Worm (Caenorhabditis elegans): ENCODE data around the gene spe-36.

Gene spe-36

DNA sequence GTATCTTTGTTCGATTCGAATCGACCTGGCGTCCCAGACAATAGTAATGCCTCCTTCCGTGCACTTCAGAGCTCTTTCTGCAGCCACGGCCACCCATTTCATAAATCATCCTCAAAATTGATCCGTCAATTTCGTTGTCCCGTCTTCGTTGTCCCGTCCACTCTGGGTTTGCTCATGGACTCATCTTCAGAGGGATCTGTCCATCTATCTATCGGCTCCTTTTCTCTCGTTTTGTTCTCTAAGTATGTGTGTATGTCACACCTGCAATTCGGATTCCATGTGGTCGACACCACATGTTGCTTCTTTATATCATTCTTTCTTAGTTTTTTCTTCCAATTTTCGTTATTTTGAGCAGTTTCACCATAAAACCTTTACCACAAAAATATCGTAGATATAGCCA is 19.5 kb downstream of the spe-36 start:
- TF ChIP-seq F13C5.2 (tag; optimal IDR thresholded peaks at IDR 0.05) (no peak), aly-1 (tag; optimal IDR thresholded peaks at IDR 0.05) (no peak), flt-1 (GFP tag; IDR thresholded peaks at IDR 0.05) (no peak), scrt-1 (GFP tag; IDR thresholded peaks at IDR 0.05) (no peak), sea-1 (GFP tag; conservative IDR thresholded peaks at IDR 0.05) (no peak)

DNA sequence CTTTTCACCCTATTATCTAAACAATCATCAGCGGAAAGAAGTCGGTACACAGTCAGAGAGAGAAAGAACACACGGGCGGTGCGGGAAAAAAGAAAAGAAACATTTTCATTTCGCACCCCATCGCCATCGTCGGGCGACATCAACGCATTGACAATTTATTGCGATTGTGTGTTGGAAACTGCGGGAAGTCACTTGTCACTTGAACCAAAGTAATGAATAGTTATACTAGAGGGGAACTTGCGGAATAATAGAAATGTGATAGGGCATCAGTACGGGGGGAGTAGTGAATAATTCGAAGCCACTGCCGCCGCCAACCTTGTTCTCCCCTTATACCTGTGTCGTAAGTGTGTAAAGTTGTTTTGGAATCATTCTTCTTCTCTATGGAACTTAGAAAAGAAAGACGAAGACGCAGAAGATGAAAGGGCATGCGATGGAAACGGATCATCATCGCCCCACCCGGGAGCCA is 20.7 kb downstream of the spe-36 start:
- TF ChIP-seq ceh-13 (GFP tag; optimal IDR thresholded peaks at IDR 0.05) (no peak), F13C5.2 (tag; optimal IDR thresholded peaks at IDR 0.05) (no peak), tbx-37 (GFP tag; conservative IDR thresholded peaks at IDR 0.05) (no peak), sea-1 (GFP tag; conservative IDR thresholded peaks at IDR 0.05) (no peak), hmg-4 (GFP tag; optimal IDR thresholded peaks at IDR 0.05) (no peak), hnd-1 (tag; optimal IDR thresholded peaks at IDR 0.05) (no peak), flt-1 (GFP tag; IDR thresholded peaks at IDR 0.05) (no peak), pes-1 (GFP tag; IDR thresholded peaks at IDR 0.05) (no peak), aly-1 (tag; optimal IDR thresholded peaks at IDR 0.05) (no peak), hmbx-1 (tag; optimal IDR thresholded peaks at IDR 0.05) (no peak), B0310.2 (tag; optimal IDR thresholded peaks at IDR 0.05) (no peak), tbx-11 (GFP tag; IDR thresholded peaks at IDR 0.05) (no peak), scrt-1 (GFP tag; IDR thresholded peaks at IDR 0.05) (no peak), ceh-36 (tag; optimal IDR thresholded peaks at IDR 0.05) (no peak), tra-4 (tag; optimal IDR thresholded peaks at IDR 0.05) (no peak), ama-1 (optimal IDR thresholded peaks at IDR 0.05) (no peak), ets-7 (tag; optimal IDR thresholded peaks at IDR 0.05) (no peak)

DNA sequence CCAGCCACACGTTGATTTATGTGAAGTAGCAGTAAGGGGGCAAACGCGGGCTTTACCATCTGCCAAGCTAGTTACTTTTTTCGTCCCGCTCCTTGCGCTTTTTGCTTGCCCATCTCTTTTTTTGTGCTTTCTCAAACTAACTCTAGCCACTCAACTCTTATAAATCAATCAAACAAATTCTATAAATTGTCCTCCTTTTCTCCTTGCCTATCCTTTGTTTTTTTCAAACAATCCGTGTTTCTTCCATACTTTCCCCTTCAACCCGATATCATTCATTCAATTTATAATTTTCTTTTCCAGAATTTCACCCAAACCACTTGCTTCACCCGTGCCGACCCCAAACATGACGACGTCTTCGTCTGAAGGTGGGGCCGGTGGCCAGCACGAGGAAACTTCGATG is 21.9 kb downstream of the spe-36 start, which contains the start of gene srgp-1:
Gene srgp-1, plus strand, starts transcription at position 301 of the 400 bp plus-strand sequence.
- TF ChIP-seq hnd-1 (tag; optimal IDR thresholded peaks at IDR 0.05), result no peak

DNA sequence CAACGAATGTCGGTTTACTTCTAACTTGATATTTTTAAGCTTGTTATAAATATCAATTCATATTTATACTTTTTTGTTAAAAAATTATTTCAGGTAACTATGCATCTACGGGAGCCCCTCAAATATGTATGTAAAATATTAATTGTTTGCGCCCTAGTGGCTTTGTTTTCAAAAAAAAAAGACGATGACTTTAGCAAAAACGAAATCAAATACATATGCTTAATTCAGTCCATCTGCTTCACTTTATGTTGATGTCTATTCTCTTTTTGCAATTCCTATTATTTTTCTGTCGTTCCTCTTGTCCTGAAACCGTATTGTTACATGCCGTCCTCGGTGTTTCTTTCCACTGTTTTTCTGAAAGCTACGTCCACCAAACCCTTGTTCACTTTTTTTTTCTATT is 22.3 kb downstream of the spe-36 start:
- TF ChIP-seq sea-1 (GFP tag; conservative IDR thresholded peaks at IDR 0.05) (no peak), ceh-13 (GFP tag; optimal IDR thresholded peaks at IDR 0.05) (no peak), F13C5.2 (tag; optimal IDR thresholded peaks at IDR 0.05) (no peak)

- TF ChIP-seq ceh-13 (GFP tag; optimal IDR thresholded peaks at IDR 0.05), result no peak
- TF ChIP-seq F13C5.2 (tag; optimal IDR thresholded peaks at IDR 0.05), result no peak
- TF ChIP-seq B0310.2 (tag; optimal IDR thresholded peaks at IDR 0.05), result no peak
- TF ChIP-seq flt-1 (GFP tag; IDR thresholded peaks at IDR 0.05), result no peak
- TF ChIP-seq ceh-36 (tag; optimal IDR thresholded peaks at IDR 0.05), result no peak
- TF ChIP-seq hmbx-1 (tag; optimal IDR thresholded peaks at IDR 0.05), result no peak
- no peak for TF ChIP-seq scrt-1 (GFP tag; IDR thresholded peaks at IDR 0.05)
- no peak for TF ChIP-seq hmg-4 (GFP tag; optimal IDR thresholded peaks at IDR 0.05)
- no peak for TF ChIP-seq tra-4 (tag; optimal IDR thresholded peaks at IDR 0.05)
- no peak for TF ChIP-seq tbx-11 (GFP tag; IDR thresholded peaks at IDR 0.05)
- TF ChIP-seq pes-1 (GFP tag; IDR thresholded peaks at IDR 0.05), result no peak
- no peak for TF ChIP-seq aly-1 (tag; optimal IDR thresholded peaks at IDR 0.05)
- no peak for TF ChIP-seq ama-1 (optimal IDR thresholded peaks at IDR 0.05)
- TF ChIP-seq tbx-37 (GFP tag; conservative IDR thresholded peaks at IDR 0.05), result no peak
- no peak for TF ChIP-seq ets-7 (tag; optimal IDR thresholded peaks at IDR 0.05)
- TF ChIP-seq hnd-1 (tag; optimal IDR thresholded peaks at IDR 0.05), result no peak
- no peak for TF ChIP-seq sea-1 (GFP tag; conservative IDR thresholded peaks at IDR 0.05)
These were observed 23.7 kb downstream of the spe-36 start for ce11 chrIV:11568249-11568940.

ce11 chrIV:11566146-11566545 is 25.9 kb downstream of the spe-36 start, which contains the start of gene sec-24.1:
TSS of gene sec-24.1 (minus strand) at chrIV:11566194.
- no peak for TF ChIP-seq hnd-1 (tag; optimal IDR thresholded peaks at IDR 0.05)
- TF ChIP-seq ets-7 (tag; optimal IDR thresholded peaks at IDR 0.05), result no peak
- no peak for TF ChIP-seq tra-4 (tag; optimal IDR thresholded peaks at IDR 0.05)
- TF ChIP-seq aly-1 (tag; optimal IDR thresholded peaks at IDR 0.05), result no peak
- TF ChIP-seq F13C5.2 (tag; optimal IDR thresholded peaks at IDR 0.05), result peak; percentile 47
- TF ChIP-seq ceh-13 (GFP tag; optimal IDR thresholded peaks at IDR 0.05), result no peak
- 0 out of 2 replicates have a peak, but pooled peaks have one; percentile 44 for TF ChIP-seq pes-1 (GFP tag; IDR thresholded peaks at IDR 0.05)
- TF ChIP-seq hmbx-1 (tag; optimal IDR thresholded peaks at IDR 0.05), result no peak
- no peak for TF ChIP-seq sea-1 (GFP tag; conservative IDR thresholded peaks at IDR 0.05)

- TF ChIP-seq flt-1 (GFP tag; IDR thresholded peaks at IDR 0.05), result no peak
- TF ChIP-seq F13C5.2 (tag; optimal IDR thresholded peaks at IDR 0.05), result no peak
- TF ChIP-seq hnd-1 (tag; optimal IDR thresholded peaks at IDR 0.05), result no peak
- no peak for TF ChIP-seq ceh-36 (tag; optimal IDR thresholded peaks at IDR 0.05)
- TF ChIP-seq aly-1 (tag; optimal IDR thresholded peaks at IDR 0.05), result peak; percentile 33
These were observed 27.0 kb downstream of the spe-36 start for ce11 chrIV:11565022-11565421.

DNA sequence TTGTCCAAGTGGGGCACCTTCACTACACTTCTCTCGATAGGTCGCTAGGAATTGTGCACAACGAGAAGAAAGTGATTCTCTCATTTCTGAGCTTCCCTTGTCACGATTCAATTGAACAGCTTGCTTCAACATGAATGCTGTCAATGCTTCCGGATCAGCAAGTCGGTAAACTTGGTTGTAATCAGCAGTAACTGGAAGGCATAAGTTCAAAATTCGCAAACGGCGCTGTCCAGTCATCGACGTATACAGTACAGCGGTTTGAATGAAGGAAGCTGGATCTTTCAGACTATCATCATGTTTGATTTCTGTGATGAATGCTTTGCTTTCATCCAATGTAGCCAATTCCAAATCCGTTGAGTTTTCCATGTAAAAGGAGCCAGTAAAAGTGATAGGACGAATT is 29.0 kb downstream of the spe-36 start:
- TF ChIP-seq aly-1 (tag; optimal IDR thresholded peaks at IDR 0.05) (no peak), sea-1 (GFP tag; conservative IDR thresholded peaks at IDR 0.05) (no peak), tbx-11 (GFP tag; IDR thresholded peaks at IDR 0.05) (no peak), ceh-36 (tag; optimal IDR thresholded peaks at IDR 0.05) (no peak), F13C5.2 (tag; optimal IDR thresholded peaks at IDR 0.05) (no peak), tbx-37 (GFP tag; conservative IDR thresholded peaks at IDR 0.05) (no peak), B0310.2 (tag; optimal IDR thresholded peaks at IDR 0.05) (no peak), flt-1 (GFP tag; IDR thresholded peaks at IDR 0.05) (no peak), hmbx-1 (tag; optimal IDR thresholded peaks at IDR 0.05) (no peak), ama-1 (optimal IDR thresholded peaks at IDR 0.05) (no peak), tra-4 (tag; optimal IDR thresholded peaks at IDR 0.05) (no peak), hmg-4 (GFP tag; optimal IDR thresholded peaks at IDR 0.05) (no peak), ets-7 (tag; optimal IDR thresholded peaks at IDR 0.05) (no peak), hnd-1 (tag; optimal IDR thresholded peaks at IDR 0.05) (no peak), scrt-1 (GFP tag; IDR thresholded peaks at IDR 0.05) (no peak)

Data from whole organism, early embryonic.